Worm (Caenorhabditis elegans) whole organism, L1 larva: Measurements from ENCODE around the gene K10C9.4.

Experiments used
- fkh-10 ChIP-seq: sonication (generic microtip); optimal IDR thresholded peaks from 2 replicates; lab custom pipeline; 2017; ENCODE audit warnings: missing biosample characterization, missing genetic modification reagents, missing genetic modification characterization
- fkh-4 ChIP-seq: sonication (generic microtip); optimal IDR thresholded peaks from 2 replicates; lab custom pipeline; 2016; ENCODE audit warnings: missing compliant biosample characterization, missing genetic modification characterization, borderline replicate concordance
- isw-1 ChIP-seq: fragments of 200-800 bp; sonication (Bioruptor generic); IDR thresholded peaks from 2 replicates; pipeline ENCODE4 v1.3.6; 2022; ENCODE audit warnings: missing genetic modification characterization, missing compliant biosample characterization
- lin-13 ChIP-seq: fragments of 150-350 bp; optimal IDR thresholded peaks from 2 replicates; lab custom pipeline; 2014; ENCODE audit warnings: missing biosample characterization, missing genetic modification reagents, missing genetic modification characterization

ce11 chrV:1003826-1004225 is 49.0 kb downstream of the K10C9.4 start:
- peak; percentile 31 for TF ChIP-seq lin-13 (GFP tag; lab: Kevin White, UChicago)
- TF ChIP-seq fkh-10 (GFP tag; lab: Kevin White, UChicago), result peak; percentile 20
- TF ChIP-seq isw-1 (GFP tag; lab: Robert Waterston, UW), result peak; percentile 84
- TF ChIP-seq fkh-4 (tag; lab: Kevin White, UChicago), result peak; percentile 87
